Worm (Caenorhabditis elegans) whole organism, L4 larva: ENCODE results near the gene R02F11.9.
A peak's percentile ranks its signal among the peaks of the same experiment; 100 is the strongest.

Experiments
- F44E2.7 ChIP-seq: fragments of 200-800 bp; sonication (Bioruptor generic); IDR thresholded peaks from 2 replicates; pipeline ENCODE4 v2.1.2; 2022; ENCODE audit warnings: missing genetic modification characterization, missing compliant biosample characterization
- F49E8.2 ChIP-seq: sonication (generic microtip); optimal IDR thresholded peaks from 2 replicates; lab custom pipeline; 2016; ENCODE audit warnings: missing compliant biosample characterization, mild to moderate bottlenecking, missing genetic modification characterization, borderline replicate concordance
- Y48G9A.11 ChIP-seq: fragments of 200-800 bp; sonication (Bioruptor generic); IDR thresholded peaks from 2 replicates; pipeline ENCODE4 v1.3.6; 2022; ENCODE audit warnings: missing genetic modification reagents, missing genetic modification characterization, missing compliant biosample characterization
- Y5F2A.4 ChIP-seq: fragments of 200-800 bp; sonication (Bioruptor generic); optimal IDR thresholded peaks from 2 replicates; lab custom pipeline; 2018; ENCODE audit warnings: mild to moderate bottlenecking, missing genetic modification characterization, missing compliant biosample characterization
- ZK546.5 ChIP-seq, 2 experiments: sonication (generic microtip); optimal IDR thresholded peaks; 2 replicates each; lab custom pipeline; 2017; ENCODE audit warnings: missing biosample characterization in 2 of 2, missing genetic modification characterization in 2 of 2
- aha-1 ChIP-seq: fragments of 150-350 bp; peaks from one replicate; lab custom pipeline; 2014; ENCODE audit warnings: missing biosample characterization, missing genetic modification characterization
- arid-1 ChIP-seq: fragments of 200-800 bp; sonication (Bioruptor generic); conservative IDR thresholded peaks from 2 replicates; pipeline ENCODE4 v1.3.6; 2022; ENCODE audit warnings: missing genetic modification reagents, missing genetic modification characterization, missing compliant biosample characterization
- ceh-44 ChIP-seq: fragments of 200-800 bp; sonication (Bioruptor generic); IDR thresholded peaks from 2 replicates; pipeline ENCODE4 v1.3.6; 2022; ENCODE audit warnings: missing genetic modification reagents, missing genetic modification characterization, missing compliant biosample characterization
- daf-19 ChIP-seq: fragments of 200-800 bp; sonication (Bioruptor generic); conservative IDR thresholded peaks from 2 replicates; pipeline ENCODE4 v1.3.6; 2022; ENCODE audit warnings: missing genetic modification characterization, missing compliant biosample characterization
- dmd-6 ChIP-seq: fragments of 200-800 bp; sonication (Bioruptor generic); IDR thresholded peaks from 2 replicates; pipeline ENCODE4 v1.3.6; 2022; ENCODE audit warnings: missing genetic modification reagents, missing genetic modification characterization, missing compliant biosample characterization
- dmd-8 ChIP-seq: fragments of 200-800 bp; sonication (Bioruptor generic); IDR thresholded peaks from 2 replicates; pipeline ENCODE4 v1.3.6; 2022; ENCODE audit warnings: missing genetic modification characterization, missing compliant biosample characterization
- duxl-1 ChIP-seq: sonication (generic microtip); optimal IDR thresholded peaks from 2 replicates; lab custom pipeline; 2016; ENCODE audit warnings: mild to moderate bottlenecking, missing genetic modification characterization, moderate library complexity, missing compliant biosample characterization; ENCODE audit not compliant: poor library complexity
- egl-43 ChIP-seq: fragments of 200-800 bp; sonication (Bioruptor generic); IDR thresholded peaks from 2 replicates; pipeline ENCODE4 v1.3.6; 2022; ENCODE audit warnings: missing genetic modification reagents, missing genetic modification characterization, missing compliant biosample characterization
- fos-1 ChIP-seq: fragments of 150-350 bp; optimal IDR thresholded peaks from 2 replicates; lab custom pipeline; 2014; ENCODE audit warnings: missing biosample characterization, missing genetic modification characterization
- hlh-11 ChIP-seq: fragments of 200-800 bp; sonication (Bioruptor generic); optimal IDR thresholded peaks from 2 replicates; lab custom pipeline; 2018; ENCODE audit warnings: mild to moderate bottlenecking, missing genetic modification characterization, missing compliant biosample characterization
- lim-7 ChIP-seq: fragments of 200-800 bp; sonication (Bioruptor generic); IDR thresholded peaks from 2 replicates; pipeline ENCODE4 v1.3.6; 2022; ENCODE audit warnings: missing genetic modification characterization, missing compliant biosample characterization
- lin-13 ChIP-seq: fragments of 150-350 bp; optimal IDR thresholded peaks from 2 replicates; lab custom pipeline; 2014; ENCODE audit warnings: missing biosample characterization, missing genetic modification reagents, missing genetic modification characterization
- lin-38 ChIP-seq: fragments of 200-800 bp; sonication (Bioruptor generic); IDR thresholded peaks from 2 replicates; pipeline ENCODE4 v1.3.6; 2022; ENCODE audit warnings: missing genetic modification reagents, missing genetic modification characterization, missing compliant biosample characterization
- madf-5 ChIP-seq, 2 experiments: fragments of 200-800 bp; sonication (Bioruptor generic); IDR thresholded peaks; 2 replicates each; pipeline ENCODE4 v1.3.6; 2022; ENCODE audit warnings: missing compliant biosample characterization in 2 of 2, missing genetic modification characterization in 2 of 2
- mdt-29 ChIP-seq: fragments of 200-800 bp; sonication (Bioruptor generic); IDR thresholded peaks from 2 replicates; pipeline ENCODE4 v1.3.6; 2022; ENCODE audit warnings: missing genetic modification reagents, missing genetic modification characterization, missing compliant biosample characterization
- mxl-2 ChIP-seq: fragments of 200-800 bp; sonication (Bioruptor generic); conservative IDR thresholded peaks from 2 replicates; pipeline ENCODE4 v1.3.6; 2022; ENCODE audit warnings: missing genetic modification reagents, missing genetic modification characterization, missing compliant biosample characterization
- mxl-3 ChIP-seq: fragments of 200-800 bp; sonication (Bioruptor generic); optimal IDR thresholded peaks from 2 replicates; lab custom pipeline; 2018; ENCODE audit warnings: mild to moderate bottlenecking, missing genetic modification characterization, missing compliant biosample characterization
- nhr-11 ChIP-seq: fragments of 150-350 bp; optimal IDR thresholded peaks from 2 replicates; lab custom pipeline; 2014; ENCODE audit warnings: missing biosample characterization, missing genetic modification characterization
- nhr-41 ChIP-seq: fragments of 200-800 bp; sonication (Bioruptor generic); IDR thresholded peaks from 2 replicates; pipeline ENCODE4 v1.3.6; 2022; ENCODE audit warnings: missing genetic modification reagents, missing genetic modification characterization, missing compliant biosample characterization
- nhr-48 ChIP-seq: sonication (generic microtip); optimal IDR thresholded peaks from 2 replicates; lab custom pipeline; 2016; ENCODE audit warnings: mild to moderate bottlenecking, missing genetic modification characterization, missing compliant biosample characterization
- pha-4 ChIP-seq, 2 experiments: fragments of 150-350 bp in 1 of 2; fragments of 200-800 bp in 1 of 2; sonication (Bioruptor generic) in 1 of 2; IDR thresholded peaks in 1 of 2; optimal IDR thresholded peaks in 1 of 2; 2 replicates each; pipeline versions ENCODE4 v1.3.6 to Lab custom; 2014 to 2022; ENCODE audit warnings: missing genetic modification characterization in 2 of 2, missing genetic modification reagents in 2 of 2, missing biosample characterization in 1 of 2, missing compliant biosample characterization in 1 of 2
- php-3 ChIP-seq: fragments of 200-800 bp; sonication (Bioruptor generic); IDR thresholded peaks from 2 replicates; pipeline ENCODE4 v1.3.6; 2022; ENCODE audit warnings: missing genetic modification reagents, missing genetic modification characterization, missing compliant biosample characterization
- saeg-2 ChIP-seq: fragments of 200-800 bp; sonication (Bioruptor generic); IDR thresholded peaks from 2 replicates; pipeline ENCODE4 v1.3.6; 2022; ENCODE audit warnings: missing genetic modification reagents, missing genetic modification characterization, missing compliant biosample characterization
- sdz-12 ChIP-seq: fragments of 200-800 bp; sonication (Bioruptor generic); optimal IDR thresholded peaks from 2 replicates; lab custom pipeline; 2018; ENCODE audit warnings: mild to moderate bottlenecking, missing genetic modification characterization, missing compliant biosample characterization
- set-16 ChIP-seq: fragments of 200-800 bp; sonication (Bioruptor generic); IDR thresholded peaks from 2 replicates; pipeline ENCODE4 v1.3.6; 2022; ENCODE audit warnings: missing genetic modification reagents, missing genetic modification characterization, missing compliant biosample characterization
- snpc-1.2 ChIP-seq: fragments of 200-800 bp; sonication (Bioruptor generic); IDR thresholded peaks from 2 replicates; pipeline ENCODE4 v1.3.6; 2022; ENCODE audit warnings: missing genetic modification reagents, missing genetic modification characterization, missing compliant biosample characterization
- spr-3 ChIP-seq: fragments of 200-800 bp; sonication (Bioruptor generic); optimal IDR thresholded peaks from 2 replicates; lab custom pipeline; 2018; ENCODE audit warnings: mild to moderate bottlenecking, missing genetic modification characterization, missing compliant biosample characterization
- unc-130 ChIP-seq: sonication (generic microtip); optimal IDR thresholded peaks from 2 replicates; lab custom pipeline; 2016; ENCODE audit warnings: missing genetic modification reagents, missing genetic modification characterization, missing compliant biosample characterization
- unc-39 ChIP-seq: sonication (generic microtip); optimal IDR thresholded peaks from 2 replicates; lab custom pipeline; 2017; ENCODE audit warnings: missing biosample characterization, missing genetic modification characterization
- vab-7 ChIP-seq: fragments of 200-800 bp; sonication (Bioruptor generic); IDR thresholded peaks from 2 replicates; pipeline ENCODE4 v1.3.6; 2022; ENCODE audit warnings: missing genetic modification reagents, missing genetic modification characterization, missing compliant biosample characterization
- ztf-7 ChIP-seq: fragments of 150-350 bp; optimal IDR thresholded peaks from 2 replicates; lab custom pipeline; 2014; ENCODE audit warnings: missing biosample characterization, missing genetic modification characterization

Gene R02F11.9

DNA sequence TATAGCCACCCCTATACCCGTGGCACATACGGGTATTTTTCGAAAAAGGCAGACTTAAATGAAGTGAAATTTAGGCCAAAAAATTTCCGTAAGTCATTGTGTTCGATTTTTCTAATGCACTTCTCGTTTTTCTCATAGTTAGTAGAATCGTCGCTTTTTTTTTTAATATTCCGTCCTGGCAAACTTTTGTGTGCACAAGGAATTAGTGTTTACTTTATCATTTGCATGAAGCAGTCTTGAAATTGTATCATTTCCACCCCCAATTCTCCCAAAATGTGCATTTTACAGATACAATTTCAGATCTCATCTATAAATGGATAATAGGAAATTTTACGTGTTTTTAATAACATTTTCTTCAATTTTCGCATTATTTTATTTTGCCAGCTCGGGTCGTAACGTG lies 37.0 kb upstream of the R02F11.9 start, which contains the start of gene C18G1.6:
C18G1.6 (plus strand) TSS at position 301 of the 400 bp plus-strand sequence.
- TF ChIP-seq duxl-1 (tag; lab: Kevin White, UChicago) = no peak
- no peak for TF ChIP-seq dmd-6 (GFP tag; lab: Robert Waterston, UW)

DNA sequence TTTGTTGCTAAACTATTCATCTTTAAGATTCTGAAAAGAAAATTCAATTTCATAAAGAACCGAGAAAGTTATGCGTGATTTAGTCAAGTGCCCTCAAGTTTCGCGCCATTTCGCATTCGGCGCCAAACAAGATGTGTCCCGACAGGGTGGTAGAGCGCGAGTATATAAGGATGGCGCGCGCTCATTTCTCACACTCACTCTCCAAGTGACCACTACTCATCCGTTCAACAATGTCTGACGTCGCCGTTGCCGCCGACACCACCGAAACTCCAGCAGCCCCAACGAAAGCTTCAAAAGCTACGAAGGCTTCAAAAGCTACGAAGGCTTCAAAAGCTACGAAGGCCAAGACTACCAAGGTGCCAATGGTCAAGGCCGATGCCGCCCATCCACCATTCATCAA lies 33.1 kb upstream of the R02F11.9 start, which contains the start of gene hil-4:
hil-4 (plus strand) TSS at position 191 of the 400 bp plus-strand sequence.
- TF ChIP-seq aha-1 (tag; lab: Kevin White, UChicago) = peak; percentile 73
- TF ChIP-seq egl-43 (GFP tag; lab: Robert Waterston, UW) = 0 out of 2 replicates have a peak, but pooled peaks have one; percentile 67
- TF ChIP-seq F44E2.7 (GFP tag; lab: Robert Waterston, UW) = no peak
- TF ChIP-seq madf-5 (GFP tag; IDR thresholded peaks at IDR 0.05; lab: Robert Waterston, UW) = no peak
- TF ChIP-seq lin-38 (GFP tag; lab: Robert Waterston, UW) = peak; percentile 22; the same call in 1 of the 2 replicates
- peak; percentile 7 for TF ChIP-seq unc-130 (GFP tag; lab: Kevin White, UChicago)
- peak; percentile 54; the same call in 1 of the 2 replicates for TF ChIP-seq ceh-44 (GFP tag; lab: Robert Waterston, UW)
- no peak for TF ChIP-seq sdz-12
- TF ChIP-seq snpc-1.2 (GFP tag; lab: Robert Waterston, UW) = 0 out of 2 replicates have a peak, but pooled peaks have one; percentile 25
- TF ChIP-seq unc-39 (tag; lab: Kevin White, UChicago) = no peak
- TF ChIP-seq fos-1 (tag; lab: Kevin White, UChicago) = no peak
- TF ChIP-seq lin-13 = no peak
- TF ChIP-seq daf-19 = no peak
- TF ChIP-seq php-3 (GFP tag; lab: Robert Waterston, UW) = no peak
- TF ChIP-seq lim-7 (GFP tag; lab: Robert Waterston, UW) = peak; percentile 45; the same call in 1 of the 2 replicates
- TF ChIP-seq Y48G9A.11 (GFP tag; lab: Robert Waterston, UW) = peak; percentile 59
- TF ChIP-seq Y5F2A.4 (GFP tag; lab: Kevin White, UChicago) = no peak

DNA sequence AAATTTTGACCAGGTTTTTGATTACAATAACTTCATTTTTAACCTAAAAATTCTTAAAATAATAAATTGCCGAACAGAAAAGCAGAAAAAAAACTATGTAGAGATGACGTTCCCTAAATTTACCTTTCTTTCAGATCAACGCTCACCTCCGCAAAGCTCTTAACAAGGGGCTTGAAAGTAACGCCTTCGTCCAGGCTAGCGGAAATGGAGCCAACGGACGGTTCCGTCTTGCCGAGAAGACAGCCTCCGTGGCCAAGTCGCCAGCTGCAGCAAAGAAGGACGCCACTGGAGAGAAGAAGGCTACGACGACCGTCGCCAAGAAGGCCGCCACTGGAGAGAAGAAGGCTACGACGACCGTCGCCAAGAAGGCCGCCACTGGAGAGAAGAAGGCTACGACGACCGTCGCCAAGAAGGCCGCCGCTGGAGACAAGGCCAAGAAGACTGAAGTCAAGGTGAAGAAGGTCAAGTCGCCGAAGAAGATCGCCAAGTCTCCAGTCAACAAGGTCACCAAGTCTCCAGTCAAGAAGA lies 32.5 kb upstream of the R02F11.9 start:
- no peak for TF ChIP-seq lim-7 (GFP tag; lab: Robert Waterston, UW)
- TF ChIP-seq nhr-41 (GFP tag; lab: Robert Waterston, UW) = no peak
- no peak for TF ChIP-seq sdz-12
- TF ChIP-seq mxl-3 (GFP tag; lab: Kevin White, UChicago) = no peak
- peak; percentile 8; the same call in 1 of the 2 replicates for TF ChIP-seq egl-43 (GFP tag; lab: Robert Waterston, UW)
- TF ChIP-seq lin-38 (GFP tag; lab: Robert Waterston, UW) = 0 out of 2 replicates have a peak, but pooled peaks have one; percentile 10
- peak; percentile 91 for TF ChIP-seq set-16 (GFP tag; lab: Robert Waterston, UW)
- no peak for TF ChIP-seq ZK546.5 (tag; optimal IDR thresholded peaks at IDR 0.05; lab: Kevin White, UChicago)
- TF ChIP-seq vab-7 (GFP tag; lab: Robert Waterston, UW) = no peak
- TF ChIP-seq hlh-11 = no peak
- TF ChIP-seq snpc-1.2 (GFP tag; lab: Robert Waterston, UW) = no peak
- TF ChIP-seq pha-4 (GFP tag; IDR thresholded peaks at IDR 0.05; lab: Robert Waterston, UW) = peak; percentile 16; the same call in 1 of the 2 replicates
- no peak for TF ChIP-seq pha-4 (tag; optimal IDR thresholded peaks at IDR 0.05; lab: Kevin White, UChicago)
- TF ChIP-seq mdt-29 (GFP tag; lab: Robert Waterston, UW) = no peak
- TF ChIP-seq arid-1 = no peak
- TF ChIP-seq spr-3 = no peak
- TF ChIP-seq mxl-2 = no peak
- TF ChIP-seq ceh-44 (GFP tag; lab: Robert Waterston, UW) = no peak
- TF ChIP-seq saeg-2 = no peak
- TF ChIP-seq, all 104 proteins: peak for 4

DNA sequence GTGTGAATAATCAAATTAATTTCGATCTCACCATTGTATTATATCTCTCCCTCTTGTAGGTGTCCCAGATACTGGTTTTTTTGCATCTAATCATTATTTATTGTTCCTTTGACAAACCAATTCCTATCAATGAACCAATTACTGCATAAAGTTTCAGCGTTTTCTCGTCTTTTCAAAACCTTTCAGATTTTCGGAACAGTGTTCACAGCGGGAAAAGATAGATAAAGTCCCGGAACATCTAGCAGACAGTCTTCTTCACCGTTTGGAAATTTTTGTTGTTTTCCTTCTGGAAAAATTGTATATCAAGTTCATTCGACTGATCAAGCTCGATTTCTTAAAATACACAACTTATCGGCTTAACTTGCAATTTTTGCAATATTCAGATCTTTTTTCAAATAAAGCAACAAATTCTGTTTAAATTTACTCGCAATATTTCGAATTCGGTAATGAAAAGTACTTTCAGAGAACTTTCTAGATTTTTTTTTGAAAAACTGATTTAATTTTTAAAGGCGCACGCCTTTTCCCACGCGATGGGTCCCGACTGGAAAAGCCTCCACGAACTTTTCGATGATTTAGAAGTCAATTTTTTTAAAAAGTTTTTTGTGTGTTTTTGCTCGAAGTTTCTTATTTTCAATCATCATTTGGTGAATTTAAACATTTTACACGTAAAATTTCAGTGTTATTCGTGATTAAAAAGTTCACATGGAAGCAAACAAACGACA lies 31.8 kb upstream of the R02F11.9 start, which contains the start of gene pgl-3:
pgl-3 (plus strand) TSS at position 672 of the 722 bp plus-strand sequence.
- TF ChIP-seq F49E8.2 (tag; lab: Kevin White, UChicago) (peak; percentile 67), nhr-11 (tag; lab: Kevin White, UChicago) (no peak), nhr-48 (tag; lab: Kevin White, UChicago) (no peak), ztf-7 (tag; lab: Kevin White, UChicago) (no peak), dmd-8 (GFP tag; lab: Robert Waterston, UW) (0 out of 2 replicates have a peak, but pooled peaks have one; percentile 48), fos-1 (tag; lab: Kevin White, UChicago) (no peak), unc-130 (GFP tag; lab: Kevin White, UChicago) (peak; percentile 6)
